Worm (Caenorhabditis elegans) whole organism, L1 larva: ENCODE data around the gene C04E12.4.

ENCODE experiments used
- blmp-1 ChIP-seq: fragments of 150-350 bp; optimal IDR thresholded peaks from 2 replicates; lab custom pipeline; 2014; ENCODE audit warnings: missing biosample characterization, missing genetic modification characterization
- elt-3 ChIP-seq, 6 experiments: fragments of 150-350 bp in 1 of 6; sonication (generic microtip); optimal IDR thresholded peaks; 2 replicates each; lab custom pipeline; 2017 to 2018; ENCODE audit warnings: missing biosample characterization in 6 of 6, missing genetic modification characterization in 6 of 6, inconsistent platforms in 1 of 6
- lin-39 ChIP-seq: fragments of 150-350 bp; optimal IDR thresholded peaks from 2 replicates; lab custom pipeline; 2014; ENCODE audit warnings: missing biosample characterization, missing genetic modification reagents, missing genetic modification characterization
- nhr-11 ChIP-seq: fragments of 150-350 bp; optimal IDR thresholded peaks from 2 replicates; lab custom pipeline; 2014; ENCODE audit warnings: missing biosample characterization, missing genetic modification characterization
- nhr-237 ChIP-seq: fragments of 150-350 bp; optimal IDR thresholded peaks from 2 replicates; lab custom pipeline; 2014; ENCODE audit warnings: missing biosample characterization, missing genetic modification characterization
- skn-1 ChIP-seq: fragments of 150-350 bp; optimal IDR thresholded peaks from 2 replicates; lab custom pipeline; 2014; ENCODE audit warnings: missing biosample characterization, missing genetic modification characterization
- unc-130 ChIP-seq: fragments of 150-350 bp; optimal IDR thresholded peaks from 2 replicates; lab custom pipeline; 2017; ENCODE audit warnings: missing biosample characterization, missing genetic modification characterization, inconsistent platforms
- unc-62 ChIP-seq: fragments of 150-350 bp; optimal IDR thresholded peaks from 2 replicates; lab custom pipeline; 2014; ENCODE audit warnings: missing biosample characterization, missing genetic modification reagents, missing genetic modification characterization
- zag-1 ChIP-seq: fragments of 150-350 bp; optimal IDR thresholded peaks from 2 replicates; lab custom pipeline; 2014; ENCODE audit warnings: missing biosample characterization, missing genetic modification characterization

ce11 chrV:3376973-3377372 lies 14.4 kb downstream of the C04E12.4 start, which contains the start of gene srbc-2:
- TF ChIP-seq lin-39: no peak
- TF ChIP-seq nhr-11 (tag; lab: Kevin White, UChicago): no peak
- TF ChIP-seq elt-3 (tag; optimal IDR thresholded peaks at IDR 0.05; lab: Kevin White, UChicago): no peak
- no peak for TF ChIP-seq unc-130 (tag; lab: Kevin White, UChicago)
- TF ChIP-seq blmp-1: no peak
- no peak for TF ChIP-seq unc-62
- TF ChIP-seq nhr-237 (tag; lab: Kevin White, UChicago): no peak
- TF ChIP-seq zag-1 (tag; lab: Kevin White, UChicago): no peak
- no peak for TF ChIP-seq skn-1 (tag; lab: Kevin White, UChicago)
